Worm (Caenorhabditis elegans) whole organism, midembryonic: ENCODE measurements around the gene hst-2.

Experiments used
- cog-1 ChIP-seq: sonication (generic microtip); optimal IDR thresholded peaks from 2 replicates; lab custom pipeline; 2016; ENCODE audit warnings: missing genetic modification characterization, missing compliant biosample characterization
- tab-1 ChIP-seq: fragments of 200-800 bp; sonication (Bioruptor generic); IDR thresholded peaks from 2 replicates; pipeline ENCODE4 v1.3.6; 2022; ENCODE audit warnings: missing genetic modification characterization, missing compliant biosample characterization

- TF ChIP-seq tab-1 (GFP tag; lab: Robert Waterston, UW) (no peak), cog-1 (tag; lab: Kevin White, UChicago) (no peak)
These were observed 8.6 kb upstream of the hst-2 start, which contains the start of the genes C34F6.7 and idh-2 for ce11 chrX:11215420-11216050.
